Worm (Caenorhabditis elegans) whole organism, mixed stage, embryonic: ENCODE data around the gene srbc-77.

Experiments used
- M03D4.4 ChIP-seq: sonication (generic microtip); optimal IDR thresholded peaks from 2 replicates; lab custom pipeline; 2017; ENCODE audit warnings: mild to moderate bottlenecking, missing genetic modification characterization, missing compliant biosample characterization
- bed-3 ChIP-seq: fragments of 200-800 bp; sonication (Bioruptor generic); optimal IDR thresholded peaks from 3 replicates; lab custom pipeline; 2018; ENCODE audit warnings: mild to moderate bottlenecking, missing genetic modification characterization, moderate library complexity, missing compliant biosample characterization
- blmp-1 ChIP-seq: fragments of 150-350 bp; optimal IDR thresholded peaks from 2 replicates; lab custom pipeline; 2014; ENCODE audit warnings: missing biosample characterization, missing genetic modification characterization
- ceh-39 ChIP-seq: fragments of 150-350 bp; optimal IDR thresholded peaks from 2 replicates; lab custom pipeline; 2014; ENCODE audit warnings: missing biosample characterization, missing genetic modification characterization
- ceh-43 ChIP-seq: fragments of 200-800 bp; sonication (Bioruptor generic); optimal IDR thresholded peaks from 2 replicates; lab custom pipeline; 2018; ENCODE audit warnings: mild to moderate bottlenecking, missing genetic modification characterization, moderate library complexity, missing compliant biosample characterization
- ceh-83 ChIP-seq: fragments of 200-800 bp; sonication (Bioruptor generic); optimal IDR thresholded peaks from 2 replicates; lab custom pipeline; 2018; ENCODE audit warnings: mild to moderate bottlenecking, missing genetic modification characterization, missing compliant biosample characterization
- ces-1 ChIP-seq: fragments of 150-350 bp; optimal IDR thresholded peaks from 2 replicates; lab custom pipeline; 2014; ENCODE audit warnings: missing biosample characterization, missing genetic modification reagents, missing genetic modification characterization
- cnd-1 ChIP-seq: fragments of 200-800 bp; sonication (Bioruptor generic); optimal IDR thresholded peaks from 2 replicates; lab custom pipeline; 2018; ENCODE audit warnings: mild to moderate bottlenecking, missing genetic modification characterization, missing compliant biosample characterization
- drap-1 ChIP-seq: fragments of 200-800 bp; sonication (Bioruptor generic); optimal IDR thresholded peaks from 3 replicates; lab custom pipeline; 2018; ENCODE audit warnings: mild to moderate bottlenecking, missing genetic modification characterization, missing compliant biosample characterization
- elt-1 ChIP-seq: sonication (generic microtip); optimal IDR thresholded peaks from 2 replicates; lab custom pipeline; 2017; ENCODE audit warnings: missing genetic modification characterization, mild to moderate bottlenecking, missing compliant biosample characterization, antibody characterized with exemption, moderate library complexity, borderline replicate concordance; ENCODE audit not compliant: insufficient read depth
- lin-13 ChIP-seq: fragments of 150-350 bp; optimal IDR thresholded peaks from 2 replicates; lab custom pipeline; 2014; ENCODE audit warnings: missing biosample characterization, missing genetic modification characterization
- lsy-2 ChIP-seq: fragments of 150-350 bp; optimal IDR thresholded peaks from 2 replicates; lab custom pipeline; 2014; ENCODE audit warnings: missing biosample characterization, missing genetic modification characterization
- nhr-2 ChIP-seq: fragments of 150-350 bp; optimal IDR thresholded peaks from 2 replicates; lab custom pipeline; 2014; ENCODE audit warnings: missing biosample characterization, missing genetic modification characterization
- nhr-237 ChIP-seq: fragments of 150-350 bp; optimal IDR thresholded peaks from 2 replicates; lab custom pipeline; 2014; ENCODE audit warnings: missing biosample characterization, missing genetic modification characterization
- nhr-28 ChIP-seq: fragments of 150-350 bp; optimal IDR thresholded peaks from 2 replicates; lab custom pipeline; 2014; ENCODE audit warnings: missing biosample characterization, missing genetic modification characterization
- nhr-76 ChIP-seq: sonication (generic microtip); optimal IDR thresholded peaks from 2 replicates; lab custom pipeline; 2017; ENCODE audit warnings: missing biosample characterization, missing genetic modification characterization
- sem-2 ChIP-seq: fragments of 200-800 bp; sonication (Bioruptor generic); optimal IDR thresholded peaks from 2 replicates; lab custom pipeline; 2018; ENCODE audit warnings: mild to moderate bottlenecking, missing genetic modification characterization, missing compliant biosample characterization
- sptf-1 ChIP-seq: sonication (generic microtip); optimal IDR thresholded peaks from 2 replicates; lab custom pipeline; 2017; ENCODE audit warnings: mild to moderate bottlenecking, missing genetic modification characterization, moderate library complexity, missing compliant biosample characterization
- tbx-8 ChIP-seq: fragments of 200-800 bp; sonication (Bioruptor generic); optimal IDR thresholded peaks from 2 replicates; lab custom pipeline; 2018; ENCODE audit warnings: mild to moderate bottlenecking, missing genetic modification characterization, moderate library complexity, missing compliant biosample characterization

The srbc-77 gene

DNA sequence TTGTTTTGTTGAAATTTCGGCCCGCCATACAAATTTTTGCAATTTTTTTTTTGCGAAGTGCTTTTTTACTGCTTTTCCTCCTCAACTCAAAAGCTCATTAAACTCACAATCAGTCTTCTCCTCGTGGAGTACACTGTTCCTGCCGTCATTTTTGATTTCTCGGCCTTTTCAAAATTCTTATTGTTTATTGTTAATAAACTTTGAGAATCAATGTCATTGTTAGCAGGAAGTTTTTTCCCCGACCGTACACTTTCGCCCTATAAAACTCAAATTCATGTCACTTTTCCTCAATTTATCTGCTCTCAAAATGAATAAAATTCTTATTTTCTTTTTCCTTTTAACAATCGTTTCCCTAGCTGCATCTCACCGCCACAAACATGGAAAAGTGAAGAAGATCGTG is 45.9 kb downstream of the srbc-77 start, which contains the start of gene clec-232:
TSS of gene clec-232 (plus strand) at position 301 of the 400 bp plus-strand sequence.
- TF ChIP-seq M03D4.4 (tag; lab: Kevin White, UChicago) (no peak), lin-13 (no peak), cnd-1 (tag; lab: Kevin White, UChicago) (no peak)
- TF ChIP-seq, all 35 proteins: peak for 0

DNA sequence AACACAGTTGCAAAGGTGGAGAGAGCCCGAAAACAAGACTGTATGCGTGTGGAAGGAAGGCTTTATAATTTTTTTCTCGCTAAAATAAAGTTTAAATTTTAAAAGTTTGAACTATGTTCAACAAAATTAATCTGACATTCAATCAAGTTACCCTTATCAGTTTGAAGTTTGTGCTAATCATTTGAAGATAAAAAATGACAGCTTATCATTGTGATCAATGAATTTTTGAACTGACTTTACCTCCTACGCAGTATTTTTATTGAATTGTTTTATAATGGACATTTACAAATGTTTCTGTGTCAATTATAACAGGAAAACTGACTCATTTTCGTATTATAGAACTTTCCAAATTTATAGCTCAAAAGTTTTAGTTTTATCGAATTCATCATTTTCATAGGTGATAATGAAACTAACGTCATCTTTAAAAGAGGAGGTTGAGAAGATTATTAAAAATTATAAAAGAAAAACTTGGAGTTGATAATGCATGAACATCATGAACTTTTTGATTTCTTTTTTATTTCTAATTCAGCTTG is 48.3 kb downstream of the srbc-77 start, which contains the start of gene oac-20:
TSS of gene oac-20 (plus strand) at position 483 of the 533 bp plus-strand sequence.
- TF ChIP-seq lsy-2 = no peak
- TF ChIP-seq drap-1 (GFP tag; lab: Kevin White, UChicago) = no peak
- TF ChIP-seq ces-1 = no peak
- no peak for TF ChIP-seq sptf-1 (tag; lab: Kevin White, UChicago)
- no peak for TF ChIP-seq nhr-2
- TF ChIP-seq nhr-76 (tag; lab: Kevin White, UChicago) = no peak
- no peak for TF ChIP-seq nhr-237 (tag; lab: Kevin White, UChicago)
- TF ChIP-seq ceh-43 (GFP tag; lab: Kevin White, UChicago) = no peak
- no peak for TF ChIP-seq tbx-8
- no peak for TF ChIP-seq M03D4.4 (tag; lab: Kevin White, UChicago)
- TF ChIP-seq elt-1 (tag; lab: Kevin White, UChicago) = no peak
- TF ChIP-seq ceh-39 (tag; lab: Kevin White, UChicago) = no peak
- TF ChIP-seq nhr-28 = no peak
- no peak for TF ChIP-seq sem-2 (GFP tag; lab: Kevin White, UChicago)
- no peak for TF ChIP-seq blmp-1 (tag; lab: Kevin White, UChicago)
- TF ChIP-seq ceh-83 (GFP tag; lab: Kevin White, UChicago) = no peak
- TF ChIP-seq bed-3 = no peak
